Fruit fly (Drosophila melanogaster): ENCODE results near the gene Tak1.
A peak's percentile ranks its signal among the peaks of the same experiment; 100 is the strongest.

The Tak1 gene

DNA sequence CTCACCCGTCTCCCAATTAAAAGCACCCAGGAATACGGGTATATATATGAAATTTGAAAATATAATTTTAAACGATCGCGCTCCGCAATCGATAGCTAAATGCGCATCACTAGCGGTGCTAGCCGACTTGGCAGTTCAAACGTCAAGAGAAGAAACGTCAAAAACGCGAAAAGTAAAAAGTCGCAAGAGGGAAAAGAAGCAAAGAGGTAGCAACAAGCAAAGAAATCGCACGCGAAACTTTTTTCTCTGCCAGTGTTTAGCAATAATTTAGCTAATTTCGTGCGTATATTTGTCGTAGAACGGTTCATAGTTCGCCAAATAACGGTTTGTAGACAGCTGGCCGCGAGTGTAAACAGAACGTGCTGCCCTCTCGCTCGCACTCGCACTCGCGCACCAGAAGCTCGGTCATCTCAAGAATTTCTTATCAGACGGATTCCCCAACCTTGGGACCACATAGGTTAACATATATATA is 13.3 kb downstream of the Tak1 start, which contains the start of gene CG1812 (continued):
- TF ChIP-seq H2.0 (GFP tag; IDR thresholded peaks at IDR 0.05) (0 out of 2 replicates have a peak, but pooled peaks have one; percentile 21), stwl (tag; optimal IDR thresholded peaks at IDR 0.05) (peak; percentile 5), wor (GFP tag; IDR thresholded peaks at IDR 0.05) (no peak), CG6689 (GFP tag; IDR thresholded peaks at IDR 0.05) (peak; percentile 50), CG2120 (GFP tag; optimal IDR thresholded peaks at IDR 0.05) (peak; percentile 62), HHEX (GFP tag; optimal IDR thresholded peaks at IDR 0.05) (peak; percentile 28), CrebB (tag; optimal IDR thresholded peaks at IDR 0.05) (peak; percentile 38), CG30403 (GFP tag; optimal IDR thresholded peaks at IDR 0.05) (peak; percentile 43), CG13424 (tag; optimal IDR thresholded peaks at IDR 0.05) (no peak), sima (GFP tag; optimal IDR thresholded peaks at IDR 0.05) (no peak), CG10431 (GFP tag; optimal IDR thresholded peaks at IDR 0.05) (no peak), nerfin-2 (GFP tag; IDR thresholded peaks at IDR 0.05; ENCODE audit: partially characterized antibody) (no peak), Pdp1 (GFP tag; optimal IDR thresholded peaks at IDR 0.05) (peak in 1 of 2 experiments; percentile 20), CG10565 (GFP tag; optimal IDR thresholded peaks at IDR 0.05) (no peak), CG1233 (GFP tag; optimal IDR thresholded peaks at IDR 0.05) (no peak), chif (GFP tag; optimal IDR thresholded peaks at IDR 0.05) (peak in 1 of 2 experiments; percentile 6), CG5245 (GFP tag; optimal IDR thresholded peaks at IDR 0.05) (no peak), CG6272 (GFP tag; IDR thresholded peaks at IDR 0.05) (no peak), CG14860 (GFP tag; IDR thresholded peaks at IDR 0.05; ENCODE audit: partially characterized antibody) (no peak), Ssrp (tag; optimal IDR thresholded peaks at IDR 0.05) (no peak), Dip3 (GFP tag; optimal IDR thresholded peaks at IDR 0.05) (no peak), CG6654 (GFP tag; optimal IDR thresholded peaks at IDR 0.05) (no peak), CG17612 (GFP tag; IDR thresholded peaks at IDR 0.05) (no peak), CG1647 (GFP tag; optimal IDR thresholded peaks at IDR 0.05) (no peak), Rx (GFP tag; IDR thresholded peaks at IDR 0.05) (peak; percentile 34; the same call in 1 of the 2 replicates), Fer1 (GFP tag; optimal IDR thresholded peaks at IDR 0.05) (peak; percentile 53), lmd (GFP tag; IDR thresholded peaks at IDR 0.05) (0 out of 2 replicates have a peak, but pooled peaks have one; percentile 19), tup (GFP tag; optimal IDR thresholded peaks at IDR 0.05) (no peak), CG18262 (tag; optimal IDR thresholded peaks at IDR 0.05) (no peak), CG15073 (GFP tag; optimal IDR thresholded peaks at IDR 0.05) (no peak), CG3995 (GFP tag; optimal IDR thresholded peaks at IDR 0.05) (no peak), ewg (GFP tag; optimal IDR thresholded peaks at IDR 0.05) (peak; percentile 13), CoRest (tag; optimal IDR thresholded peaks at IDR 0.05) (peak; percentile 35), bsh (GFP tag; optimal IDR thresholded peaks at IDR 0.05) (peak in 1 of 2 experiments; percentile 52), Dfd (GFP tag; optimal IDR thresholded peaks at IDR 0.05) (no peak), sug (tag; optimal IDR thresholded peaks at IDR 0.05) (peak; percentile 56), CG6854 (GFP tag; optimal IDR thresholded peaks at IDR 0.05) (no peak), Nf-YA (GFP tag; IDR thresholded peaks at IDR 0.05) (peak; percentile 68), CG8089 (GFP tag; optimal IDR thresholded peaks at IDR 0.05) (no peak), C15 (GFP tag; IDR thresholded peaks at IDR 0.05) (no peak), CG9817 (tag; optimal IDR thresholded peaks at IDR 0.05) (no peak), zfh2 (GFP tag; optimal IDR thresholded peaks at IDR 0.05) (no peak), E2f2 (GFP tag; IDR thresholded peaks at IDR 0.05) (peak; percentile 60), Eip74EF (GFP tag; optimal IDR thresholded peaks at IDR 0.05) (no peak), row (GFP tag; IDR thresholded peaks at IDR 0.05) (peak; percentile 78), crol (GFP tag; IDR thresholded peaks at IDR 0.05) (no peak), ro (GFP tag; IDR thresholded peaks at IDR 0.05) (no peak), h (optimal IDR thresholded peaks at IDR 0.05) (no peak), danr (GFP tag; IDR thresholded peaks at IDR 0.05) (no peak), CG13624 (GFP tag; optimal IDR thresholded peaks at IDR 0.05) (peak; percentile 15), CG11247 (GFP tag; IDR thresholded peaks at IDR 0.05) (no peak; the same call in 1 of the 2 replicates)
